Worm (Caenorhabditis elegans) whole organism, midembryonic: ENCODE data around the gene col-171.

Experiments
- T22C8.4 ChIP-seq: fragments of 200-800 bp; sonication (Bioruptor generic); IDR thresholded peaks from 2 replicates; pipeline ENCODE4 v1.3.6; 2022; ENCODE audit warnings: missing genetic modification characterization, missing compliant biosample characterization
- flt-1 ChIP-seq: fragments of 200-800 bp; sonication (Bioruptor generic); IDR thresholded peaks from 2 replicates; pipeline ENCODE4 v1.3.6; 2022; ENCODE audit warnings: missing genetic modification characterization, missing compliant biosample characterization
- klf-2 ChIP-seq: fragments of 200-800 bp; sonication (Bioruptor generic); conservative IDR thresholded peaks from 2 replicates; pipeline ENCODE4 v1.3.6; 2022; ENCODE audit warnings: missing genetic modification reagents, missing genetic modification characterization, missing compliant biosample characterization
- ztf-23 ChIP-seq: fragments of 200-800 bp; sonication (Bioruptor generic); IDR thresholded peaks from 2 replicates; pipeline ENCODE4 v1.3.6; 2022; ENCODE audit warnings: missing genetic modification reagents, missing genetic modification characterization, missing compliant biosample characterization
- ztf-29 ChIP-seq: fragments of 200-800 bp; sonication (Bioruptor generic); IDR thresholded peaks from 2 replicates; pipeline ENCODE4 v1.3.6; 2022; ENCODE audit warnings: missing genetic modification reagents, missing genetic modification characterization, missing compliant biosample characterization

ce11 chrX:6291632-6292031 is 42.5 kb upstream of the col-171 start, which contains the start of gene lev-9:
- no peak for TF ChIP-seq T22C8.4 (GFP tag; lab: Robert Waterston, UW)
- TF ChIP-seq klf-2 (GFP tag; lab: Robert Waterston, UW), result no peak
- no peak for TF ChIP-seq flt-1 (GFP tag; lab: Robert Waterston, UW)
- TF ChIP-seq ztf-29 (GFP tag; lab: Robert Waterston, UW), result no peak
- TF ChIP-seq ztf-23 (GFP tag; lab: Robert Waterston, UW), result no peak
